Worm (Caenorhabditis elegans) whole organism, L1 larva: ENCODE measurements around the gene acdh-2.
A peak's percentile ranks its signal among the peaks of the same experiment; 100 is the strongest.

Source experiments
- ceh-82 ChIP-seq, 3 experiments: fragments of 150-350 bp in 1 of 3; sonication (generic microtip) in 2 of 3; optimal IDR thresholded peaks; 2 replicates each; lab custom pipeline; 2014 to 2017; ENCODE audit warnings: missing biosample characterization in 3 of 3, missing genetic modification characterization in 3 of 3
- unc-62 ChIP-seq: fragments of 150-350 bp; optimal IDR thresholded peaks from 2 replicates; lab custom pipeline; 2014; ENCODE audit warnings: missing biosample characterization, missing genetic modification reagents, missing genetic modification characterization
- ztf-4 ChIP-seq: fragments of 150-350 bp; optimal IDR thresholded peaks from 2 replicates; lab custom pipeline; 2014; ENCODE audit warnings: missing biosample characterization, missing genetic modification characterization

ce11 chrII:5594210-5594764 lies 47.0 kb upstream of the acdh-2 start, which contains the start of gene ttc-4:
- TF ChIP-seq ztf-4 (tag; lab: Kevin White, UChicago): no peak
- no peak for TF ChIP-seq unc-62
- peak in 2 of 3 experiments; percentile 1 for TF ChIP-seq ceh-82 (tag; optimal IDR thresholded peaks at IDR 0.05; lab: Kevin White, UChicago)
